Worm (Caenorhabditis elegans) whole organism, late embryonic: Measurements from ENCODE around the gene C05D9.3.

Experiments
- C38D4.7 ChIP-seq: fragments of 200-800 bp; sonication (Bioruptor generic); optimal IDR thresholded peaks from 2 replicates; lab custom pipeline; 2018; ENCODE audit warnings: mild to moderate bottlenecking, missing genetic modification characterization, moderate library complexity, missing compliant biosample characterization
- F13H6.1 ChIP-seq: sonication (generic microtip); optimal IDR thresholded peaks from 2 replicates; lab custom pipeline; 2016; ENCODE audit warnings: missing genetic modification characterization, missing compliant biosample characterization
- K09A11.1 ChIP-seq: sonication (generic microtip); optimal IDR thresholded peaks from 2 replicates; lab custom pipeline; 2017; ENCODE audit warnings: antibody characterized with exemption, mild to moderate bottlenecking, missing genetic modification characterization, missing compliant biosample characterization; ENCODE audit not compliant: insufficient read depth
- T23F11.4 ChIP-seq: fragments of 200-800 bp; sonication (Bioruptor generic); optimal IDR thresholded peaks from 2 replicates; lab custom pipeline; 2018; ENCODE audit warnings: mild to moderate bottlenecking, missing genetic modification characterization, missing compliant biosample characterization
- ahr-1 ChIP-seq: sonication (generic microtip); optimal IDR thresholded peaks from 2 replicates; lab custom pipeline; 2016; ENCODE audit warnings: missing genetic modification characterization, missing compliant biosample characterization
- ceh-18 ChIP-seq: sonication (generic microtip); optimal IDR thresholded peaks from 2 replicates; lab custom pipeline; 2016; ENCODE audit warnings: missing genetic modification characterization, missing compliant biosample characterization
- ceh-19 ChIP-seq: fragments of 200-800 bp; sonication (Bioruptor generic); optimal IDR thresholded peaks from 2 replicates; lab custom pipeline; 2018; ENCODE audit warnings: mild to moderate bottlenecking, missing genetic modification characterization, missing compliant biosample characterization
- ceh-2 ChIP-seq: sonication (generic microtip); optimal IDR thresholded peaks from 2 replicates; lab custom pipeline; 2016; ENCODE audit warnings: missing genotype, missing genetic modification characterization, missing compliant biosample characterization
- ceh-30 ChIP-seq: fragments of 150-350 bp; optimal IDR thresholded peaks from 2 replicates; lab custom pipeline; 2014; ENCODE audit warnings: missing biosample characterization, missing genetic modification characterization
- ceh-31 ChIP-seq: sonication (generic microtip); optimal IDR thresholded peaks from 2 replicates; lab custom pipeline; 2016; ENCODE audit warnings: missing genetic modification characterization, missing compliant biosample characterization
- ceh-45 ChIP-seq: fragments of 200-800 bp; sonication (Bioruptor generic); IDR thresholded peaks from 2 replicates; pipeline ENCODE4 v1.3.6; 2022; ENCODE audit warnings: missing genetic modification reagents, missing genetic modification characterization, missing compliant biosample characterization
- ceh-48 ChIP-seq: sonication (generic microtip); optimal IDR thresholded peaks from 2 replicates; lab custom pipeline; 2016; ENCODE audit warnings: missing genetic modification characterization, inconsistent platforms, missing compliant biosample characterization
- ceh-6 ChIP-seq: fragments of 200-800 bp; sonication (Bioruptor generic); optimal IDR thresholded peaks from 2 replicates; lab custom pipeline; 2018; ENCODE audit warnings: mild to moderate bottlenecking, missing genetic modification characterization, missing compliant biosample characterization
- elt-2 ChIP-seq: sonication (generic microtip); optimal IDR thresholded peaks from 2 replicates; lab custom pipeline; 2016; ENCODE audit warnings: missing genetic modification reagents, missing genetic modification characterization, missing compliant biosample characterization
- eyg-1 ChIP-seq: sonication (generic microtip); optimal IDR thresholded peaks from 2 replicates; lab custom pipeline; 2016; ENCODE audit warnings: missing genotype, missing genetic modification characterization, missing compliant biosample characterization
- fax-1 ChIP-seq: sonication (generic microtip); optimal IDR thresholded peaks from 2 replicates; lab custom pipeline; 2016; ENCODE audit warnings: missing genotype, missing genetic modification characterization, missing compliant biosample characterization
- fkh-6 ChIP-seq: sonication (generic microtip); optimal IDR thresholded peaks from 2 replicates; lab custom pipeline; 2016; ENCODE audit warnings: missing genetic modification characterization, missing compliant biosample characterization
- hlh-15 ChIP-seq: sonication (generic microtip); optimal IDR thresholded peaks from 2 replicates; lab custom pipeline; 2016; ENCODE audit warnings: missing genetic modification characterization, missing compliant biosample characterization
- hlh-30 ChIP-seq: sonication (generic microtip); optimal IDR thresholded peaks from 2 replicates; lab custom pipeline; 2017; ENCODE audit warnings: antibody characterized with exemption, missing genetic modification characterization, missing compliant biosample characterization; ENCODE audit not compliant: insufficient read depth
- hlh-6 ChIP-seq: sonication (generic microtip); optimal IDR thresholded peaks from 2 replicates; lab custom pipeline; 2016; ENCODE audit warnings: missing genotype, missing genetic modification characterization, missing compliant biosample characterization
- hlh-8 ChIP-seq: sonication (generic microtip); optimal IDR thresholded peaks from 2 replicates; lab custom pipeline; 2016; ENCODE audit warnings: missing genotype, missing genetic modification characterization, missing compliant biosample characterization
- lim-6 ChIP-seq: sonication (generic microtip); optimal IDR thresholded peaks from 2 replicates; lab custom pipeline; 2016; ENCODE audit warnings: missing genetic modification characterization, missing compliant biosample characterization
- lin-11 ChIP-seq: fragments of 200-800 bp; sonication (Bioruptor generic); optimal IDR thresholded peaks from 2 replicates; lab custom pipeline; 2018; ENCODE audit warnings: mild to moderate bottlenecking, missing genetic modification characterization, missing compliant biosample characterization
- madf-2 ChIP-seq: sonication (generic microtip); optimal IDR thresholded peaks from 2 replicates; lab custom pipeline; 2017; ENCODE audit warnings: missing genetic modification characterization, missing compliant biosample characterization
- mec-3 ChIP-seq: sonication (generic microtip); optimal IDR thresholded peaks from 2 replicates; lab custom pipeline; 2016; ENCODE audit warnings: borderline replicate concordance, missing genetic modification characterization, missing compliant biosample characterization
- nfya-1 ChIP-seq: sonication (generic microtip); optimal IDR thresholded peaks from 2 replicates; lab custom pipeline; 2017; ENCODE audit warnings: missing genetic modification characterization, mild to moderate bottlenecking, missing compliant biosample characterization, antibody characterized with exemption, moderate library complexity
- nhr-11 ChIP-seq: fragments of 150-350 bp; optimal IDR thresholded peaks from 2 replicates; lab custom pipeline; 2014; ENCODE audit warnings: missing biosample characterization, missing genetic modification characterization
- nhr-232 ChIP-seq: sonication (generic microtip); optimal IDR thresholded peaks from 2 replicates; lab custom pipeline; 2016; ENCODE audit warnings: missing genetic modification characterization, missing compliant biosample characterization
- npax-4 ChIP-seq: sonication (generic microtip); optimal IDR thresholded peaks from 2 replicates; lab custom pipeline; 2016; ENCODE audit warnings: missing genetic modification characterization, missing compliant biosample characterization
- odd-2 ChIP-seq: sonication (generic microtip); optimal IDR thresholded peaks from 2 replicates; lab custom pipeline; 2017; ENCODE audit warnings: antibody characterized with exemption, mild to moderate bottlenecking, missing genetic modification characterization, missing compliant biosample characterization
- pag-3 ChIP-seq: sonication (generic microtip); optimal IDR thresholded peaks from 2 replicates; lab custom pipeline; 2016; ENCODE audit warnings: missing compliant biosample characterization, missing genetic modification characterization, borderline replicate concordance
- pat-9 ChIP-seq: fragments of 200-800 bp; sonication (Bioruptor generic); optimal IDR thresholded peaks from 2 replicates; lab custom pipeline; 2018; ENCODE audit warnings: mild to moderate bottlenecking, missing genetic modification characterization, moderate library complexity, missing compliant biosample characterization
- pax-1 ChIP-seq: fragments of 150-350 bp; optimal IDR thresholded peaks from 2 replicates; lab custom pipeline; 2014; ENCODE audit warnings: missing biosample characterization, missing genetic modification characterization
- pha-2 ChIP-seq: sonication (generic microtip); optimal IDR thresholded peaks from 2 replicates; lab custom pipeline; 2017; ENCODE audit warnings: mild to moderate bottlenecking, missing genetic modification characterization, missing compliant biosample characterization
- pqm-1 ChIP-seq: sonication (generic microtip); optimal IDR thresholded peaks from 2 replicates; lab custom pipeline; 2016; ENCODE audit warnings: missing genetic modification characterization, missing compliant biosample characterization
- ref-2 ChIP-seq: sonication (generic microtip); optimal IDR thresholded peaks from 2 replicates; lab custom pipeline; 2016; ENCODE audit warnings: missing genetic modification characterization, missing compliant biosample characterization
- rnt-1 ChIP-seq: sonication (generic microtip); optimal IDR thresholded peaks from 2 replicates; lab custom pipeline; 2016; ENCODE audit warnings: missing genetic modification characterization, missing compliant biosample characterization
- sdc-2 ChIP-seq: sonication (generic microtip); optimal IDR thresholded peaks from 2 replicates; lab custom pipeline; 2016; ENCODE audit warnings: missing genotype, missing genetic modification characterization, missing compliant biosample characterization
- sox-4 ChIP-seq: sonication (generic microtip); optimal IDR thresholded peaks from 2 replicates; lab custom pipeline; 2017; ENCODE audit warnings: mild to moderate bottlenecking, missing genetic modification characterization, inconsistent platforms, missing compliant biosample characterization
- tbx-2 ChIP-seq: sonication (generic microtip); optimal IDR thresholded peaks from 2 replicates; lab custom pipeline; 2016; ENCODE audit warnings: missing genetic modification characterization, missing compliant biosample characterization
- unc-42 ChIP-seq: sonication (generic microtip); optimal IDR thresholded peaks from 2 replicates; lab custom pipeline; 2016; ENCODE audit warnings: missing genotype, missing genetic modification characterization, missing compliant biosample characterization
- unc-55 ChIP-seq: sonication (generic microtip); optimal IDR thresholded peaks from 2 replicates; lab custom pipeline; 2017; ENCODE audit warnings: missing biosample characterization, missing genetic modification reagents, missing genetic modification characterization
- unc-86 ChIP-seq: sonication (generic microtip); optimal IDR thresholded peaks from 2 replicates; lab custom pipeline; 2016; ENCODE audit warnings: missing genetic modification characterization, missing compliant biosample characterization
- ztf-16 ChIP-seq: sonication (generic microtip); optimal IDR thresholded peaks from 2 replicates; lab custom pipeline; 2017; ENCODE audit warnings: missing genetic modification characterization, missing compliant biosample characterization

C05D9.3 gene

ce11 chrX:1093154-1093553, 18.5 kb upstream of the C05D9.3 start (continued):
- TF ChIP-seq ceh-45 (GFP tag; lab: Robert Waterston, UW): no peak
- no peak for TF ChIP-seq lim-6
- TF ChIP-seq pag-3 (tag; lab: Kevin White, UChicago): no peak
- TF ChIP-seq pha-2 (tag; lab: Kevin White, UChicago): no peak
- peak; percentile 71 for TF ChIP-seq hlh-6 (tag; lab: Kevin White, UChicago)
- peak; percentile 59 for TF ChIP-seq ceh-30 (tag; lab: Kevin White, UChicago)
- TF ChIP-seq F13H6.1 (tag; lab: Kevin White, UChicago): peak; percentile 85
- no peak for TF ChIP-seq pax-1 (tag; lab: Kevin White, UChicago)
- no peak for TF ChIP-seq npax-4
- peak; percentile 8 for TF ChIP-seq ceh-19 (GFP tag; lab: Kevin White, UChicago)
- peak; percentile 7 for TF ChIP-seq K09A11.1 (tag; lab: Kevin White, UChicago)
- TF ChIP-seq lin-11 (tag; lab: Kevin White, UChicago): no peak
- TF ChIP-seq C38D4.7 (GFP tag; lab: Kevin White, UChicago): no peak
- TF ChIP-seq unc-86 (tag; lab: Kevin White, UChicago): no peak
- TF ChIP-seq nhr-232 (tag; lab: Kevin White, UChicago): peak; percentile 3
- TF ChIP-seq pqm-1 (tag; lab: Kevin White, UChicago): peak; percentile 55
- peak; percentile 38 for TF ChIP-seq ztf-16 (tag; lab: Kevin White, UChicago)
- TF ChIP-seq unc-42: peak; percentile 84
- peak; percentile 100 for TF ChIP-seq unc-55 (GFP tag; lab: Kevin White, UChicago)
- TF ChIP-seq ceh-48: no peak
- no peak for TF ChIP-seq odd-2 (tag; lab: Kevin White, UChicago)
- peak; percentile 86 for TF ChIP-seq hlh-8 (tag; lab: Kevin White, UChicago)
- TF ChIP-seq fax-1 (tag; lab: Kevin White, UChicago): peak; percentile 43
- no peak for TF ChIP-seq hlh-15 (tag; lab: Kevin White, UChicago)
- TF ChIP-seq ref-2: peak; percentile 74
- TF ChIP-seq, all 69 proteins: peak for 34

ce11 chrX:1094332-1094731, 17.4 kb upstream of the C05D9.3 start:
- TF ChIP-seq sox-4 (tag; lab: Kevin White, UChicago) (no peak), pax-1 (tag; lab: Kevin White, UChicago) (no peak), C38D4.7 (GFP tag; lab: Kevin White, UChicago) (no peak), ztf-16 (tag; lab: Kevin White, UChicago) (no peak), nfya-1 (tag; lab: Kevin White, UChicago) (no peak), ceh-6 (GFP tag; lab: Kevin White, UChicago) (no peak), unc-55 (GFP tag; lab: Kevin White, UChicago) (no peak), odd-2 (tag; lab: Kevin White, UChicago) (no peak), eyg-1 (tag; lab: Kevin White, UChicago) (no peak), sdc-2 (tag; lab: Kevin White, UChicago) (no peak)

- TF ChIP-seq nfya-1 (tag; lab: Kevin White, UChicago) (peak; percentile 24), ceh-48 (peak; percentile 10), hlh-30 (tag; lab: Kevin White, UChicago) (no peak)
Observed at ce11 chrX:1096808-1097207, 14.9 kb upstream of the C05D9.3 start, which contains the start of the genes pigx-1 and rme-6. Gene pigx-1 (minus strand): TSS chrX:1097013. Gene rme-6 (plus strand): TSS chrX:1097152.

ce11 chrX:1103702-1104262, 7.9 kb upstream of the C05D9.3 start, which contains the start of gene ife-4:
Gene ife-4 (plus strand): TSS chrX:1104212.
- TF ChIP-seq ahr-1 (tag; lab: Kevin White, UChicago): no peak
- peak; percentile 67 for TF ChIP-seq tbx-2
- no peak for TF ChIP-seq ceh-30 (tag; lab: Kevin White, UChicago)
- TF ChIP-seq mec-3 (tag; lab: Kevin White, UChicago): no peak
- no peak for TF ChIP-seq madf-2 (tag; lab: Kevin White, UChicago)
- TF ChIP-seq fkh-6 (tag; lab: Kevin White, UChicago): no peak
- TF ChIP-seq F13H6.1 (tag; lab: Kevin White, UChicago): no peak
- peak; percentile 32 for TF ChIP-seq ceh-18
- TF ChIP-seq odd-2 (tag; lab: Kevin White, UChicago): no peak
- TF ChIP-seq hlh-6 (tag; lab: Kevin White, UChicago): no peak
- TF ChIP-seq unc-42: peak; percentile 64
- TF ChIP-seq nfya-1 (tag; lab: Kevin White, UChicago): peak; percentile 61
- peak; percentile 5 for TF ChIP-seq hlh-30 (tag; lab: Kevin White, UChicago)
- TF ChIP-seq ref-2: peak; percentile 55
- no peak for TF ChIP-seq ztf-16 (tag; lab: Kevin White, UChicago)
- no peak for TF ChIP-seq T23F11.4 (GFP tag; lab: Kevin White, UChicago)
- no peak for TF ChIP-seq elt-2 (tag; lab: Kevin White, UChicago)
- TF ChIP-seq rnt-1 (tag; lab: Kevin White, UChicago): peak; percentile 22
- peak; percentile 85 for TF ChIP-seq ceh-31 (tag; lab: Kevin White, UChicago)
- peak; percentile 59 for TF ChIP-seq ceh-2 (tag; lab: Kevin White, UChicago)
- TF ChIP-seq ceh-48: peak; percentile 87
- no peak for TF ChIP-seq pat-9
- TF ChIP-seq nhr-11 (tag; lab: Kevin White, UChicago): no peak
